Worm (Caenorhabditis elegans): ENCODE measurements around the gene otpl-1.

The otpl-1 gene

DNA sequence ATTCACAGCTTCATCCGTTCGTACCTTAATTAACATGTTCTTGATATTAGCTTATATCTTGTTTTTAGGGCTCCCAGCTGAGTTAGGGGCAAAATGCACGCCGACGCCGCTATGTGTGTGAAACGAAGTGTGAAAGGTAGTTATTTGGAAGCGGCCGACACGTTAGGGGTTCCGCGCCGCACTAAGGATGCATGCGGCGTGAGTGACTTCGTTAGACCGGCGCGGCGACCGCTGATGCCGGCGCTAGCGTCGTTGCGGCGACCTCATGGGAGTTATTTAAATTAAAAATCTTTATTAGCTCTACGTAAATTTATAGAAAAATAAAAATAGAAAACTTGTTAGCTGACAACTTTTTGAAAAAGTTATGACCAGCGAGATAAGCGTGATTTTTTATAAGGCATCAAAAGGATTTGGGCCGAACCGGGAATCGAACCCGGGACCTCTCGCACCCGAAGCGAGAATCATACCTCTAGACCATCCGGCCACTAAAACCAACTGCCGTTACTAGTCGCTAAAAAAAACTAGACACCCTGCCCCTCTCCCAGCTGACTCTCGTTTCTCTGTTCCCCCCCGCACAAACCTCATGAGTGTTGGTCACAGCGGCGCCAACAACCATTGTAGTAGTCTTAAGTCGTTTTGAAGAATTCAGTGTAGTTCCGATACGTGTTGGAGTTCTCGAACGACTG is 16.9 kb upstream of the otpl-1 start:
- TF ChIP-seq sem-2 (GFP tag; optimal IDR thresholded peaks at IDR 0.05) (peak; percentile 60), flh-1 (GFP tag; optimal IDR thresholded peaks at IDR 0.05) (peak; percentile 59), ceh-39 (tag; optimal IDR thresholded peaks at IDR 0.05) (no peak), zip-8 (tag; optimal IDR thresholded peaks at IDR 0.05) (no peak), nhr-2 (tag; optimal IDR thresholded peaks at IDR 0.05) (no peak), blmp-1 (tag; optimal IDR thresholded peaks at IDR 0.05) (no peak), snpc-4 (tag; optimal IDR thresholded peaks at IDR 0.05) (no peak), M03D4.4 (tag; optimal IDR thresholded peaks at IDR 0.05) (peak; percentile 83), tbx-8 (GFP tag; optimal IDR thresholded peaks at IDR 0.05) (peak; percentile 40), mls-2 (tag; optimal IDR thresholded peaks at IDR 0.05) (peak; percentile 73), drap-1 (GFP tag; optimal IDR thresholded peaks at IDR 0.05) (peak; percentile 58), hlh-1 (tag; optimal IDR thresholded peaks at IDR 0.05) (no peak), lin-13 (tag; optimal IDR thresholded peaks at IDR 0.05) (no peak), elt-1 (tag; optimal IDR thresholded peaks at IDR 0.05; ENCODE audit: borderline replicate concordance, insufficient read depth) (no peak), unc-120 (tag; optimal IDR thresholded peaks at IDR 0.05; ENCODE audit: poor library complexity, severe bottlenecking) (peak; percentile 44), unc-39 (tag; optimal IDR thresholded peaks at IDR 0.05) (no peak), lin-32 (GFP tag; optimal IDR thresholded peaks at IDR 0.05) (peak; percentile 8), ceh-83 (GFP tag; optimal IDR thresholded peaks at IDR 0.05) (peak; percentile 72), ceh-43 (GFP tag; optimal IDR thresholded peaks at IDR 0.05) (peak; percentile 16), cnd-1 (tag; optimal IDR thresholded peaks at IDR 0.05) (peak; percentile 67), nhr-237 (tag; optimal IDR thresholded peaks at IDR 0.05) (no peak), sptf-1 (tag; optimal IDR thresholded peaks at IDR 0.05) (peak; percentile 72), mab-5 (tag; optimal IDR thresholded peaks at IDR 0.05) (no peak), pha-4 (tag; optimal IDR thresholded peaks at IDR 0.05) (no peak), ces-1 (GFP tag; optimal IDR thresholded peaks at IDR 0.05) (no peak), ham-2 (GFP tag; optimal IDR thresholded peaks at IDR 0.05) (no peak), bed-3 (GFP tag; optimal IDR thresholded peaks at IDR 0.05) (peak; percentile 25)

DNA sequence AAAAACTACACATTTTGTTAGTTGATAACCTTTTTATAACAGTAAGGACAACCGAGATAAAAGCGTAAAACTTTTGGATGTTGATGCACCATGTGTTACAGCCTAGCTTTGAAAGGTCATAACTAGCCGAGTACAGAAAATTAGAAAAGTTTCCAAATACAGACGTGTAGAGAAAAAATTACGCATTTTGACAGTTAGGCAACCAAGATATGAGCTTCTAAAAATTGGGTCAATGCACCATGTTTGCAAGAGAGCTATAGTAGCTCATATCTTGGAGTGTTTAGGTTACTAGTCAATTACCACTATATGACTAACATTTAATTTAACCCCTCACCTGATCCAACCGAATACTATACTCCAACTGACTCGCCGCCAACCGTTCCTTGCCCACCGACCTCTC is 15.8 kb upstream of the otpl-1 start:
- no peak for TF ChIP-seq blmp-1 (tag; optimal IDR thresholded peaks at IDR 0.05)
- no peak for TF ChIP-seq sptf-1 (tag; optimal IDR thresholded peaks at IDR 0.05)
- no peak for TF ChIP-seq ceh-39 (tag; optimal IDR thresholded peaks at IDR 0.05)
- TF ChIP-seq bed-3 (GFP tag; optimal IDR thresholded peaks at IDR 0.05) = no peak
- no peak for TF ChIP-seq tbx-8 (GFP tag; optimal IDR thresholded peaks at IDR 0.05)
- TF ChIP-seq nhr-12 (tag; optimal IDR thresholded peaks at IDR 0.05) = no peak
- no peak for TF ChIP-seq unc-39 (tag; optimal IDR thresholded peaks at IDR 0.05)
- TF ChIP-seq cnd-1 (tag; optimal IDR thresholded peaks at IDR 0.05) = no peak
- no peak for TF ChIP-seq M03D4.4 (tag; optimal IDR thresholded peaks at IDR 0.05)
- no peak for TF ChIP-seq drap-1 (GFP tag; optimal IDR thresholded peaks at IDR 0.05)

DNA sequence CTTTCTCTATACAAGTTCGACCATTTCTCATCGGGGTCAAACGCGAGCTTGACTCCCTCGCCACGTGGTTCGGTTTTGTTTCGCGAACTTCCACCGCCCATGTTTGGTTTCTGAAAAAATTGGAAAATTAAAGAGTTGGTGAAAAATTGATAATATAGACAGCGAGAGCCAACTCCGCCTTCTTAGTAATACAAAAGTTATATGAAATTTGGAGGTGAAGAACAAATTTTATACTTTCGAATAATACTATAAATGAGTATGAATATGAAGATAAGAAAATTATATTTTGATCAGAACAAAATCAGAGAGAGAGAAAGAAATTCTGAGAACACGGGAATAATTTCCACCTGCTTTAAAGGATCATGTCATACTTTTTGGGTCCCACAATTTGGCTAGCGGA is 11.4 kb upstream of the otpl-1 start, which contains the start of gene osm-9:
Gene osm-9 (minus strand): TSS at position 101 of the 400 bp plus-strand sequence.
- TF ChIP-seq nhr-237 (tag; optimal IDR thresholded peaks at IDR 0.05) = no peak
- no peak for TF ChIP-seq lin-32 (GFP tag; optimal IDR thresholded peaks at IDR 0.05)
- TF ChIP-seq M03D4.4 (tag; optimal IDR thresholded peaks at IDR 0.05) = no peak
- no peak for TF ChIP-seq unc-120 (tag; optimal IDR thresholded peaks at IDR 0.05; ENCODE audit: poor library complexity, severe bottlenecking)
- TF ChIP-seq mls-2 (tag; optimal IDR thresholded peaks at IDR 0.05) = no peak
- no peak for TF ChIP-seq cnd-1 (tag; optimal IDR thresholded peaks at IDR 0.05)
- no peak for TF ChIP-seq lsy-2 (tag; optimal IDR thresholded peaks at IDR 0.05)
- TF ChIP-seq sptf-1 (tag; optimal IDR thresholded peaks at IDR 0.05) = no peak
- TF ChIP-seq lin-13 (tag; optimal IDR thresholded peaks at IDR 0.05) = no peak
- no peak for TF ChIP-seq ces-1 (GFP tag; optimal IDR thresholded peaks at IDR 0.05)
- no peak for TF ChIP-seq nhr-12 (tag; optimal IDR thresholded peaks at IDR 0.05)
- TF ChIP-seq bed-3 (GFP tag; optimal IDR thresholded peaks at IDR 0.05) = no peak
- TF ChIP-seq ceh-43 (GFP tag; optimal IDR thresholded peaks at IDR 0.05) = no peak
- TF ChIP-seq blmp-1 (tag; optimal IDR thresholded peaks at IDR 0.05) = no peak
- no peak for TF ChIP-seq ceh-39 (tag; optimal IDR thresholded peaks at IDR 0.05)
- no peak for TF ChIP-seq unc-62 (GFP tag; optimal IDR thresholded peaks at IDR 0.05)
- TF ChIP-seq tbx-8 (GFP tag; optimal IDR thresholded peaks at IDR 0.05) = no peak
- TF ChIP-seq nhr-28 (tag; optimal IDR thresholded peaks at IDR 0.05) = no peak
- TF ChIP-seq mab-5 (tag; optimal IDR thresholded peaks at IDR 0.05) = no peak
- no peak for TF ChIP-seq zip-8 (tag; optimal IDR thresholded peaks at IDR 0.05)

DNA sequence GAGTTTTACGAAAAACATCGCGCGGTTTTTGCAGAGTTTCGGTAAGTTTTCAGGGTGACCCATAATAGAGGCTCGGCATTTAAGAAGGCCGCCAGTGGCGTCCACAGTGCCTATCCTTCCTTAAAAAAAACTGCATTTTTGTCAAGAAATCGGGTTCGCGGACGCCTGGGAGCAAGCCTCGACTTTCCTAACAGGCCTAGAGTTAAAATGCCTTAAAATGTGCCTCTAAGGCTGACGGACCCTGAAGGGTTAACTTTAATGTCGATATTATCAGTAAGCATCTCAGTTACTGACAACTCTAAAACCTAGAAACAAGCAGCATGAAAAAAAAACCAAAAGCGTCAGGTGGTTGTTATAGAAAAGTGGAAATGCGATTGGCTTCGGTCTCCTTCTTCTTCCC is 9.6 kb upstream of the otpl-1 start:
- no peak for TF ChIP-seq ceh-43 (GFP tag; optimal IDR thresholded peaks at IDR 0.05)
- no peak for TF ChIP-seq cnd-1 (tag; optimal IDR thresholded peaks at IDR 0.05)
- TF ChIP-seq pha-4 (tag; optimal IDR thresholded peaks at IDR 0.05) = no peak

Data from whole organism, mixed stage, embryonic.